Fruit fly (Drosophila melanogaster) whole organism, embryonic: ENCODE results near the gene CG15522.

Experiments used
- B-H1 ChIP-seq: fragments of 200-800 bp; sonication (Bioruptor generic); IDR thresholded peaks from 3 replicates; pipeline ENCODE4 v1.3.6; 2022; ENCODE audit warnings: missing biosample characterization, missing genetic modification characterization
- Bdp1 ChIP-seq: fragments of 200-800 bp; sonication (Bioruptor generic); optimal IDR thresholded peaks from 3 replicates; lab custom pipeline; 2016; ENCODE audit warnings: missing biosample characterization, missing genetic modification characterization
- CG10147 ChIP-seq: fragments of 200-800 bp; sonication (Bioruptor generic); optimal IDR thresholded peaks from 2 replicates; lab custom pipeline; 2019; ENCODE audit warnings: missing biosample characterization, mild to moderate bottlenecking, missing genetic modification characterization, moderate library complexity
- CG10267 ChIP-seq: fragments of 200-800 bp; sonication (Bioruptor generic); optimal IDR thresholded peaks from 2 replicates; lab custom pipeline; 2018; ENCODE audit warnings: missing biosample characterization, mild to moderate bottlenecking, missing genetic modification characterization, moderate library complexity
- CG11085 ChIP-seq: fragments of 200-800 bp; sonication (Bioruptor generic); IDR thresholded peaks from 2 replicates; pipeline ENCODE4 v1.3.6; 2022; ENCODE audit warnings: missing biosample characterization, missing genetic modification characterization
- CG12155 ChIP-seq: fragments of 200-800 bp; sonication (Bioruptor generic); optimal IDR thresholded peaks from 3 replicates; lab custom pipeline; 2016; ENCODE audit warnings: missing biosample characterization, missing genetic modification characterization
- CG12769 ChIP-seq: fragments of 200-800 bp; sonication (Bioruptor generic); optimal IDR thresholded peaks from 2 replicates; lab custom pipeline; 2019; ENCODE audit warnings: missing biosample characterization, mild to moderate bottlenecking, missing genetic modification characterization, moderate library complexity
- CG12942 ChIP-seq: fragments of 200-800 bp; sonication (Bioruptor generic); optimal IDR thresholded peaks from 3 replicates; lab custom pipeline; 2016; ENCODE audit warnings: missing biosample characterization, missing genetic modification characterization
- CG17568 ChIP-seq: fragments of 200-800 bp; sonication (Bioruptor generic); optimal IDR thresholded peaks from 2 replicates; lab custom pipeline; 2018; ENCODE audit warnings: missing biosample characterization, mild to moderate bottlenecking, missing genetic modification characterization, moderate library complexity
- CG30431 ChIP-seq: fragments of 200-800 bp; sonication (Bioruptor generic); optimal IDR thresholded peaks from 2 replicates; lab custom pipeline; 2017; ENCODE audit warnings: missing biosample characterization, missing genetic modification characterization
- CG5953 ChIP-seq: fragments of 200-800 bp; sonication (Bioruptor generic); IDR thresholded peaks from 2 replicates; pipeline ENCODE4 v1.3.6; 2022; ENCODE audit warnings: missing biosample characterization, missing genetic modification characterization
- CG6175 ChIP-seq: fragments of 200-800 bp; sonication (Bioruptor generic); IDR thresholded peaks from 3 replicates; pipeline ENCODE4 v1.3.6; 2022; ENCODE audit warnings: missing biosample characterization, missing genetic modification characterization
- CG6765 ChIP-seq: fragments of 200-800 bp; sonication (Bioruptor generic); optimal IDR thresholded peaks from 3 replicates; lab custom pipeline; 2017; ENCODE audit warnings: missing biosample characterization, mild to moderate bottlenecking, missing genetic modification characterization
- CG8765 ChIP-seq: fragments of 200-800 bp; sonication (Bioruptor generic); IDR thresholded peaks from 2 replicates; pipeline ENCODE4 v1.3.6; 2022; ENCODE audit warnings: missing biosample characterization, missing genetic modification characterization
- CG9215 ChIP-seq: fragments of 200-800 bp; sonication (Bioruptor generic); IDR thresholded peaks from 2 replicates; pipeline ENCODE4 v1.3.6; 2022; ENCODE audit warnings: missing biosample characterization, missing genetic modification characterization
- CG9817 ChIP-seq: fragments of 200-800 bp; sonication (Bioruptor generic); optimal IDR thresholded peaks from 2 replicates; lab custom pipeline; 2018; ENCODE audit warnings: missing biosample characterization, mild to moderate bottlenecking, missing genetic modification characterization, moderate library complexity
- Chrac-16 ChIP-seq: fragments of 200-800 bp; sonication (Bioruptor generic); optimal IDR thresholded peaks from 3 replicates; lab custom pipeline; 2016; ENCODE audit warnings: missing biosample characterization, missing genetic modification characterization
- Fer2 ChIP-seq: fragments of 200-800 bp; sonication (Bioruptor generic); optimal IDR thresholded peaks from 2 replicates; lab custom pipeline; 2018; ENCODE audit warnings: missing biosample characterization, mild to moderate bottlenecking, missing genetic modification characterization, moderate library complexity
- HLH3B ChIP-seq: fragments of 200-800 bp; sonication (Bioruptor generic); IDR thresholded peaks from 2 replicates; pipeline ENCODE4 v1.3.6; 2022; ENCODE audit warnings: missing biosample characterization, missing genetic modification characterization
- Hr51 ChIP-seq, 2 experiments: fragments of 200-800 bp; sonication (Bioruptor generic); optimal IDR thresholded peaks; 2 replicates in 1 of 2; 3 replicates in 1 of 2; lab custom pipeline; 2016 to 2018; ENCODE audit warnings: missing biosample characterization in 2 of 2, missing genetic modification characterization in 2 of 2, mild to moderate bottlenecking in 1 of 2, moderate library complexity in 1 of 2
- Lim3 ChIP-seq: fragments of 200-800 bp; sonication (Bioruptor generic); IDR thresholded peaks from 2 replicates; pipeline ENCODE4 v1.3.6; 2022; ENCODE audit warnings: missing biosample characterization, missing genetic modification characterization
- NK7.1 ChIP-seq: fragments of 200-800 bp; sonication (Bioruptor generic); optimal IDR thresholded peaks from 3 replicates; lab custom pipeline; 2016; ENCODE audit warnings: missing biosample characterization, missing genetic modification characterization
- NfI ChIP-seq: fragments of 200-800 bp; sonication (Bioruptor generic); optimal IDR thresholded peaks from 3 replicates; lab custom pipeline; 2018; ENCODE audit warnings: missing biosample characterization, mild to moderate bottlenecking, missing genetic modification characterization, moderate library complexity
- Ravus ChIP-seq: fragments of 200-800 bp; sonication (Bioruptor generic); IDR thresholded peaks from 2 replicates; pipeline ENCODE4 v1.3.6; 2022; ENCODE audit warnings: missing biosample characterization, missing genetic modification characterization
- Sin3A ChIP-seq: fragments of >200 bp; optimal IDR thresholded peaks from 2 replicates; lab custom pipeline; 2018
- Stat92E ChIP-seq, 3 experiments: fragments of >200 bp in 2 of 3; fragments of 200-800 bp in 1 of 3; sonication (Bioruptor generic) in 1 of 3; optimal IDR thresholded peaks; 2 replicates each; lab custom pipeline; 2017 to 2019; ENCODE audit warnings: missing biosample characterization in 3 of 3, missing genetic modification characterization in 3 of 3, mild to moderate bottlenecking in 1 of 3, moderate library complexity in 1 of 3
- TFAM ChIP-seq: fragments of 200-800 bp; sonication (Bioruptor generic); optimal IDR thresholded peaks from 2 replicates; lab custom pipeline; 2017; ENCODE audit warnings: missing biosample characterization, missing genetic modification characterization, inconsistent platforms
- abd-A ChIP-seq: fragments of 200-800 bp; sonication (Bioruptor generic); optimal IDR thresholded peaks from 3 replicates; lab custom pipeline; 2019; ENCODE audit warnings: missing biosample characterization, mild to moderate bottlenecking, missing genetic modification characterization, moderate library complexity
- ap ChIP-seq: fragments of 200-800 bp; sonication (Bioruptor generic); IDR thresholded peaks from 2 replicates; pipeline ENCODE4 v1.3.6; 2022; ENCODE audit warnings: missing biosample characterization, missing genetic modification characterization
- az2 ChIP-seq: fragments of 200-800 bp; sonication (Bioruptor generic); optimal IDR thresholded peaks from 3 replicates; lab custom pipeline; 2016; ENCODE audit warnings: missing biosample characterization, missing genetic modification characterization
- cad ChIP-seq: fragments of >200 bp; optimal IDR thresholded peaks from 2 replicates; lab custom pipeline; 2017; ENCODE audit warnings: missing biosample characterization, missing genetic modification characterization
- cas ChIP-seq: fragments of 200-800 bp; sonication (Bioruptor generic); IDR thresholded peaks from 2 replicates; pipeline ENCODE4 v1.3.6; 2022; ENCODE audit warnings: missing biosample characterization, missing genetic modification characterization
- croc ChIP-seq: fragments of 200-800 bp; sonication (Bioruptor generic); conservative IDR thresholded peaks from 3 replicates; pipeline ENCODE4 v1.3.6; 2022; ENCODE audit warnings: missing biosample characterization, missing genetic modification characterization
- ftz-f1 ChIP-seq: fragments of 200-800 bp; sonication (Bioruptor generic); optimal IDR thresholded peaks from 2 replicates; lab custom pipeline; 2016; ENCODE audit warnings: missing biosample characterization, missing genetic modification characterization
- gce ChIP-seq: fragments of 200-800 bp; sonication (Bioruptor generic); IDR thresholded peaks from 3 replicates; pipeline ENCODE4 v1.3.6; 2022; ENCODE audit warnings: missing biosample characterization, missing genetic modification characterization
- gt ChIP-seq: fragments of 200-800 bp; sonication (Bioruptor generic); IDR thresholded peaks from 2 replicates; pipeline ENCODE4 v1.3.6; 2022; ENCODE audit warnings: missing biosample characterization, missing genetic modification characterization
- lbe ChIP-seq: fragments of 200-800 bp; sonication (Bioruptor generic); optimal IDR thresholded peaks from 2 replicates; lab custom pipeline; 2016; ENCODE audit warnings: missing biosample characterization, mild to moderate bottlenecking, missing genetic modification characterization
- lilli ChIP-seq: fragments of 200-800 bp; sonication (Bioruptor generic); optimal IDR thresholded peaks from 3 replicates; lab custom pipeline; 2016; ENCODE audit warnings: missing biosample characterization, missing genetic modification characterization
- mld ChIP-seq: fragments of 200-800 bp; sonication (Bioruptor generic); IDR thresholded peaks from 3 replicates; pipeline ENCODE4 v1.3.6; 2022; ENCODE audit warnings: missing biosample characterization, missing genetic modification characterization; ENCODE audit not compliant: partially characterized antibody
- nau ChIP-seq: fragments of 200-800 bp; sonication (Bioruptor generic); optimal IDR thresholded peaks from 3 replicates; lab custom pipeline; 2017; ENCODE audit warnings: missing biosample characterization, mild to moderate bottlenecking, missing genetic modification characterization, missing genetic modification reagents
- oc ChIP-seq: fragments of 200-800 bp; sonication (Bioruptor generic); optimal IDR thresholded peaks from 2 replicates; lab custom pipeline; 2018; ENCODE audit warnings: missing biosample characterization, mild to moderate bottlenecking, missing genetic modification characterization, moderate library complexity
- onecut ChIP-seq: fragments of 200-800 bp; sonication (Bioruptor generic); IDR thresholded peaks from 2 replicates; pipeline ENCODE4 v1.3.6; 2022; ENCODE audit warnings: missing biosample characterization, missing genetic modification characterization
- salm ChIP-seq: fragments of 200-800 bp; sonication (Bioruptor generic); optimal IDR thresholded peaks from 2 replicates; lab custom pipeline; 2018; ENCODE audit warnings: missing biosample characterization, mild to moderate bottlenecking, missing genetic modification characterization
- sd ChIP-seq: fragments of 200-800 bp; sonication (Bioruptor generic); optimal IDR thresholded peaks from 3 replicates; lab custom pipeline; 2018; ENCODE audit warnings: missing biosample characterization, mild to moderate bottlenecking, missing genetic modification characterization, moderate library complexity
- seq ChIP-seq: fragments of 200-800 bp; sonication (Bioruptor generic); IDR thresholded peaks from 2 replicates; pipeline ENCODE4 v1.3.6; 2022; ENCODE audit warnings: missing biosample characterization, missing genetic modification characterization
- sim ChIP-seq: fragments of 200-800 bp; sonication (Bioruptor generic); IDR thresholded peaks from 2 replicates; pipeline ENCODE4 v1.3.6; 2022; ENCODE audit warnings: missing biosample characterization, missing genetic modification characterization
- sima ChIP-seq: fragments of 200-800 bp; sonication (Bioruptor generic); optimal IDR thresholded peaks from 2 replicates; lab custom pipeline; 2016; ENCODE audit warnings: missing biosample characterization, missing genetic modification characterization
- slou ChIP-seq: fragments of 200-800 bp; sonication (Bioruptor generic); optimal IDR thresholded peaks from 3 replicates; lab custom pipeline; 2016; ENCODE audit warnings: missing biosample characterization, missing genetic modification characterization
- sr ChIP-seq: fragments of 200-800 bp; sonication (Bioruptor generic); IDR thresholded peaks from 3 replicates; pipeline ENCODE4 v1.3.6; 2022; ENCODE audit warnings: missing biosample characterization, missing genetic modification characterization
- stwl ChIP-seq: fragments of 200-800 bp; sonication (Bioruptor generic); optimal IDR thresholded peaks from 3 replicates; lab custom pipeline; 2018; ENCODE audit warnings: missing biosample characterization, mild to moderate bottlenecking, missing genetic modification characterization, moderate library complexity
- trh ChIP-seq: fragments of 200-800 bp; sonication (Bioruptor generic); optimal IDR thresholded peaks from 2 replicates; lab custom pipeline; 2016; ENCODE audit warnings: missing biosample characterization, missing genetic modification characterization
- wor ChIP-seq: fragments of 200-800 bp; sonication (Bioruptor generic); IDR thresholded peaks from 2 replicates; pipeline ENCODE4 v1.3.6; 2022; ENCODE audit warnings: missing biosample characterization, missing genetic modification characterization

The CG15522 gene

dm6 chr3R:29894393-29894792, 32.7 kb upstream of the CG15522 start (continued):
- TF ChIP-seq wor (peak; percentile 32), CG30431 (GFP tag; lab: Kevin White, UChicago) (peak; percentile 3), salm (tag; lab: Kevin White, UChicago) (peak; percentile 48), az2 (GFP tag; lab: Kevin White, UChicago) (peak; percentile 36), sd (tag; lab: Kevin White, UChicago) (no peak), slou (GFP tag; lab: Kevin White, UChicago) (peak; percentile 24), CG9817 (tag; lab: Kevin White, UChicago) (peak; percentile 64), ftz-f1 (GFP tag; lab: Kevin White, UChicago) (no peak), seq (peak; percentile 57; the same call in 1 of the 2 replicates), lbe (GFP tag; lab: Kevin White, UChicago) (no peak), Sin3A (lab: Kevin White, UChicago) (no peak), oc (no peak), CG6175 (GFP tag; lab: Robert Waterston, UW) (0 out of 3 replicates have a peak, but pooled peaks have one; percentile 24), CG8765 (GFP tag; lab: Robert Waterston, UW) (no peak), NK7.1 (GFP tag; lab: Kevin White, UChicago) (peak; percentile 19), sima (GFP tag; lab: Kevin White, UChicago) (no peak), ap (no peak), TFAM (GFP tag; lab: Kevin White, UChicago) (no peak), CG10147 (GFP tag; lab: Kevin White, UChicago) (peak; percentile 59), lilli (GFP tag; lab: Kevin White, UChicago) (peak; percentile 53), croc (no peak; the same call in 2 of the 3 replicates), sr (GFP tag; lab: Robert Waterston, UW) (peak; percentile 3; the same call in 1 of the 3 replicates), CG6765 (GFP tag; lab: Kevin White, UChicago) (peak; percentile 54), Hr51 (GFP tag; optimal IDR thresholded peaks at IDR 0.05; lab: Kevin White, UChicago) (peak in 1 of 2 experiments; percentile 79), gt (GFP tag; lab: Robert Waterston, UW) (no peak), CG12942 (GFP tag; lab: Kevin White, UChicago) (no peak), mld (GFP tag; lab: Robert Waterston, UW) (no peak), Bdp1 (GFP tag; lab: Kevin White, UChicago) (peak; percentile 19), abd-A (tag; lab: Kevin White, UChicago) (no peak), Fer2 (tag; lab: Kevin White, UChicago) (peak; percentile 35), trh (GFP tag; lab: Kevin White, UChicago) (no peak), NfI (peak; percentile 55), nau (no peak), onecut (GFP tag; lab: Robert Waterston, UW) (peak; percentile 20; the same call in 1 of the 2 replicates), CG12155 (GFP tag; lab: Kevin White, UChicago) (peak; percentile 29), CG5953 (GFP tag; lab: Robert Waterston, UW) (no peak), B-H1 (0 out of 3 replicates have a peak, but pooled peaks have one; percentile 25), Lim3 (no peak), Ravus (GFP tag; lab: Robert Waterston, UW) (peak; percentile 6; the same call in 1 of the 2 replicates), CG12769 (no peak), CG11085 (GFP tag; lab: Robert Waterston, UW) (no peak), cad (no peak), CG17568 (GFP tag; lab: Kevin White, UChicago) (peak; percentile 35), Stat92E (GFP tag; optimal IDR thresholded peaks at IDR 0.05; lab: Kevin White, UChicago) (no peak), HLH3B (GFP tag; lab: Robert Waterston, UW) (peak; percentile 67), CG10267 (tag; lab: Kevin White, UChicago) (peak; percentile 39), cas (GFP tag; lab: Robert Waterston, UW) (no peak), sim (GFP tag; lab: Robert Waterston, UW) (no peak), CG9215 (GFP tag; lab: Robert Waterston, UW) (peak; percentile 70), gce (GFP tag; lab: Robert Waterston, UW) (0 out of 3 replicates have a peak, but pooled peaks have one; percentile 26), Chrac-16 (GFP tag; lab: Kevin White, UChicago) (peak; percentile 7), stwl (tag; lab: Kevin White, UChicago) (no peak)
